Fruit fly (Drosophila melanogaster): ENCODE data around the gene CG43965.
A peak's percentile ranks its signal among the peaks of the same experiment; 100 is the strongest.

CG43965 gene

dm6 chr3L:8773713-8774112, 48.1 kb upstream of the CG43965 start:
- TF ChIP-seq pan (optimal IDR thresholded peaks at IDR 0.05) (no peak), Hr83 (GFP tag; optimal IDR thresholded peaks at IDR 0.05; ENCODE audit: poor library complexity, severe bottlenecking) (no peak), GATAd (GFP tag; optimal IDR thresholded peaks at IDR 0.05) (no peak), foxo (GFP tag; optimal IDR thresholded peaks at IDR 0.05) (no peak), fru (GFP tag; optimal IDR thresholded peaks at IDR 0.05) (no peak), Sp1 (GFP tag; optimal IDR thresholded peaks at IDR 0.05) (no peak), sv (GFP tag; optimal IDR thresholded peaks at IDR 0.05) (no peak), lola (GFP tag; optimal IDR thresholded peaks at IDR 0.05) (no peak), psq (GFP tag; optimal IDR thresholded peaks at IDR 0.05) (no peak), Vsx2 (GFP tag; optimal IDR thresholded peaks at IDR 0.05; ENCODE audit: partially characterized antibody) (no peak), usp (GFP tag; optimal IDR thresholded peaks at IDR 0.05) (no peak), HLH106 (tag; optimal IDR thresholded peaks at IDR 0.05) (no peak), CG9705 (GFP tag; optimal IDR thresholded peaks at IDR 0.05) (no peak), Rel (GFP tag; optimal IDR thresholded peaks at IDR 0.05) (no peak), Rel (tag; optimal IDR thresholded peaks at IDR 0.05) (no peak), Jra (GFP tag; optimal IDR thresholded peaks at IDR 0.05) (no peak), sage (GFP tag; optimal IDR thresholded peaks at IDR 0.05) (no peak)

DNA sequence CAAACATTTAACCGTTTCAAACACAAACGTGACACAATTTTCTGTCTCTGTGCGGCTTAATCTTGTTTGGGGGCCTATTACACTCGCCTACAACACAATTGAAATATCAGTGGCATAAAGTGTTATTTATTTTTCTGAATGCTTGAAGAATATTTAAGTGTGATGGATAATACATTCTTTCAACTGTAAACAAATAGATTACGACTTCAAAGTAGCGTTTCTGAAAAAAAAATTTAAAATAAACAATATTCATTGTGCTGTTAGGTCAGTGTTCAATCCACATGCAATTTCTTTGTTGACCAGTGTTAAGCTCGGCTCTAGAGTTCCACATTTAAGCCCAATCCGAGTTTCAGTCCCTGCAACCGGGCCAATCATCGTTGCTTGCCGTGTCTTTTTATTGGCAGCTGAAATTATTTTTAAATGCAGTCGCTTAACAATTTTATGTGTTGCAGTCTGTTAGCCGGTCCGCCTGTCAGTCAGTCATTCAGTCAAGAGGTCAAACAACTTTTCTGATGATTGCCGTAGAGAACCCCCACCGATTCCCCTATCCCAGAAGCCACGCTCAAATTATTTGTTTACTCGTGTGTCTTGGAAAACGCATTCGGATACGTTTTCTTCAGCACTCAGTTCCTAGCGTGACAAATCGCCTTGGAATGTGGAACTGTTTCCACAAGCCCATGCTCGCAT, 47.6 kb upstream of the CG43965 start:
- TF ChIP-seq dl (GFP tag; optimal IDR thresholded peaks at IDR 0.05; ENCODE audit: insufficient read depth in 1 of 2, partially characterized antibody in 2 of 2) (no peak), h (GFP tag; optimal IDR thresholded peaks at IDR 0.05) (peak; percentile 30), Mio (GFP tag; optimal IDR thresholded peaks at IDR 0.05) (no peak), ey (GFP tag; optimal IDR thresholded peaks at IDR 0.05) (peak; percentile 10), foxo (GFP tag; optimal IDR thresholded peaks at IDR 0.05) (peak in 1 of 2 experiments; percentile 17), Vsx2 (GFP tag; optimal IDR thresholded peaks at IDR 0.05; ENCODE audit: partially characterized antibody) (no peak), rgr (GFP tag; optimal IDR thresholded peaks at IDR 0.05) (peak; percentile 35), fru (GFP tag; optimal IDR thresholded peaks at IDR 0.05) (peak; percentile 20)

DNA sequence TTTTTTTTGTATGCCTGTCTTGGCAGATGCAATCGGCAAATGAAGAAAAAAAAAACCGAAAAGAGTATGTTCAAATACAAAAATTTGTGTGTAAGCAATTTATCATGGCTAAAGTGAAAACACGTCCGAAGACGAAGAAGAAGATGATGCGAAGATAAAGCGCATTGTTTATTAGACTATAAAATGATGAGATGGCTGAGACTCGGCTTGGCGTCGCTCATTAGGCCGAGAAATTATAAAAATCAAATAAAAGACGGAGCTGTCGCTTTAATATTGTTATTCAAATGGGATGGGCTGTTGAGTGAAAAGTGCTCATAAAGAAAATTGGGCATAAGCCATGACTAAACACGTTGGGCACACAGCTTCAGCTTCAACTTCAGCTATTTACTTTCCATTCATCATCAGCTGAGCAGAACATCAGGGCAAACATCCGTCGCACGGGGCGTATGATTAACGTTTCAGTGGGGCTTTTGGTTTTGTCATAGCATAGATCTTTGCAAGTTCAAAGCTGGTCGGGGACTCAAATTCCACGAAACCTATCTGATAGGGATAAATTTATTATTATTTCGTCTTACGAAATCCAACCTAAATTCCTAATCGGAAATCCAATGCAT, 45.1 kb upstream of the CG43965 start:
- TF ChIP-seq lola (GFP tag; optimal IDR thresholded peaks at IDR 0.05): no peak
- TF ChIP-seq dl (GFP tag; optimal IDR thresholded peaks at IDR 0.05; ENCODE audit: insufficient read depth in 1 of 2, partially characterized antibody in 2 of 2): no peak
- no peak for TF ChIP-seq CG9705 (GFP tag; optimal IDR thresholded peaks at IDR 0.05)

- TF ChIP-seq Rel (GFP tag; optimal IDR thresholded peaks at IDR 0.05) (no peak), Rel (tag; optimal IDR thresholded peaks at IDR 0.05) (no peak), sv (GFP tag; optimal IDR thresholded peaks at IDR 0.05) (peak; percentile 19), Jra (GFP tag; optimal IDR thresholded peaks at IDR 0.05) (no peak), CG32264 (GFP tag; optimal IDR thresholded peaks at IDR 0.05) (peak; percentile 13), ey (GFP tag; optimal IDR thresholded peaks at IDR 0.05) (peak; percentile 64), dl (GFP tag; optimal IDR thresholded peaks at IDR 0.05; ENCODE audit: insufficient read depth in 1 of 2, partially characterized antibody in 2 of 2) (no peak), dmrt93B (GFP tag; optimal IDR thresholded peaks at IDR 0.05) (peak; percentile 52), Dfd (GFP tag; optimal IDR thresholded peaks at IDR 0.05) (no peak), N (GFP tag; optimal IDR thresholded peaks at IDR 0.05) (no peak), foxo (GFP tag; optimal IDR thresholded peaks at IDR 0.05) (peak in 1 of 2 experiments; percentile 59), CrebA (GFP tag; optimal IDR thresholded peaks at IDR 0.05; ENCODE audit: borderline replicate concordance) (no peak), Myc (optimal IDR thresholded peaks at IDR 0.05) (no peak), tai (GFP tag; optimal IDR thresholded peaks at IDR 0.05) (peak; percentile 6), psq (GFP tag; optimal IDR thresholded peaks at IDR 0.05) (peak; percentile 13), Hnf4 (GFP tag; optimal IDR thresholded peaks at IDR 0.05) (no peak), OdsH (GFP tag; optimal IDR thresholded peaks at IDR 0.05) (peak; percentile 53), brk (GFP tag; optimal IDR thresholded peaks at IDR 0.05) (no peak), h (GFP tag; optimal IDR thresholded peaks at IDR 0.05) (peak; percentile 63), fru (GFP tag; optimal IDR thresholded peaks at IDR 0.05) (peak; percentile 65), Sp1 (GFP tag; optimal IDR thresholded peaks at IDR 0.05) (peak; percentile 31), br (GFP tag; optimal IDR thresholded peaks at IDR 0.05) (peak; percentile 59), CG9705 (GFP tag; optimal IDR thresholded peaks at IDR 0.05) (no peak), woc (GFP tag; optimal IDR thresholded peaks at IDR 0.05) (no peak), lola (GFP tag; optimal IDR thresholded peaks at IDR 0.05) (no peak), HLH106 (tag; optimal IDR thresholded peaks at IDR 0.05) (peak; percentile 56), rgr (GFP tag; optimal IDR thresholded peaks at IDR 0.05) (peak; percentile 45)
Observed at dm6 chr3L:8767876-8768275, 42.3 kb upstream of the CG43965 start.
